Worm (Caenorhabditis elegans): ENCODE results near the gene kcc-3.
A peak's percentile ranks its signal among the peaks of the same experiment; 100 is the strongest.

The kcc-3 gene

ce11 chrII:7392052-7392694, 41.9 kb downstream of the kcc-3 start (continued):
- TF ChIP-seq lin-14 (GFP tag; optimal IDR thresholded peaks at IDR 0.05) (peak; percentile 87), lir-3 (tag; optimal IDR thresholded peaks at IDR 0.05; ENCODE audit: poor library complexity) (no peak), tbx-2 (tag; optimal IDR thresholded peaks at IDR 0.05) (peak; percentile 37), C16A3.4 (tag; optimal IDR thresholded peaks at IDR 0.05) (no peak), alr-1 (tag; optimal IDR thresholded peaks at IDR 0.05; ENCODE audit: borderline replicate concordance) (no peak), nhr-84 (tag; optimal IDR thresholded peaks at IDR 0.05) (no peak), swsn-7 (tag; optimal IDR thresholded peaks at IDR 0.05) (peak; percentile 33), nhr-47 (tag; optimal IDR thresholded peaks at IDR 0.05) (peak; percentile 36), tlp-1 (tag; optimal IDR thresholded peaks at IDR 0.05) (no peak), dsc-1 (tag; optimal IDR thresholded peaks at IDR 0.05) (no peak), dpl-1 (GFP tag; optimal IDR thresholded peaks at IDR 0.05) (peak in 2 of 3 experiments; percentile 1 to 3), nhr-20 (tag; optimal IDR thresholded peaks at IDR 0.05) (peak; percentile 66), nhr-28 (tag; optimal IDR thresholded peaks at IDR 0.05) (no peak), efl-3 (GFP tag; optimal IDR thresholded peaks at IDR 0.05) (no peak), nhr-11 (tag; optimal IDR thresholded peaks at IDR 0.05) (no peak), ceh-90 (tag; optimal IDR thresholded peaks at IDR 0.05) (no peak), C34B4.2 (tag; optimal IDR thresholded peaks at IDR 0.05) (no peak), ceh-8 (GFP tag; optimal IDR thresholded peaks at IDR 0.05) (no peak), Y116A8C.19 (tag; optimal IDR thresholded peaks at IDR 0.05; ENCODE audit: borderline replicate concordance) (no peak), pag-3 (tag; optimal IDR thresholded peaks at IDR 0.05; ENCODE audit: borderline replicate concordance, insufficient read depth) (no peak), hpl-2 (GFP tag; optimal IDR thresholded peaks at IDR 0.05) (no peak), vab-15 (tag; optimal IDR thresholded peaks at IDR 0.05) (no peak), lin-35 (GFP tag; optimal IDR thresholded peaks at IDR 0.05) (peak; percentile 34 to 44), efl-1 (optimal IDR thresholded peaks at IDR 0.05) (peak; percentile 42 to 62), efl-1 (GFP tag; optimal IDR thresholded peaks at IDR 0.05 in 1 of 2) (peak; percentile 12 to 93), nhr-237 (tag; optimal IDR thresholded peaks at IDR 0.05) (peak; percentile 53), lsy-2 (tag; optimal IDR thresholded peaks at IDR 0.05) (peak; percentile 6 to 69), fos-1 (tag; optimal IDR thresholded peaks at IDR 0.05) (no peak), ceh-63 (GFP tag; optimal IDR thresholded peaks at IDR 0.05) (no peak), mab-9 (GFP tag; IDR thresholded peaks at IDR 0.05) (no peak), fkh-8 (tag; optimal IDR thresholded peaks at IDR 0.05) (peak; percentile 52)

- peak; percentile 37 for TF ChIP-seq nhr-85 (tag)
- TF ChIP-seq fkh-8 (tag; optimal IDR thresholded peaks at IDR 0.05), result no peak
- TF ChIP-seq lin-14 (GFP tag; optimal IDR thresholded peaks at IDR 0.05), result peak; percentile 5
Observed at ce11 chrII:7390335-7390734, 43.7 kb downstream of the kcc-3 start.

- TF ChIP-seq nhr-20 (tag; optimal IDR thresholded peaks at IDR 0.05), result no peak
- TF ChIP-seq ceh-8 (GFP tag; optimal IDR thresholded peaks at IDR 0.05), result no peak
- TF ChIP-seq mab-9 (GFP tag; IDR thresholded peaks at IDR 0.05), result no peak
- TF ChIP-seq mdl-1 (tag; optimal IDR thresholded peaks at IDR 0.05), result no peak
- TF ChIP-seq nhr-19 (GFP tag; conservative IDR thresholded peaks at IDR 0.05), result no peak
- TF ChIP-seq nhr-237 (tag; optimal IDR thresholded peaks at IDR 0.05), result no peak
- TF ChIP-seq xbp-1 (tag; optimal IDR thresholded peaks at IDR 0.05), result no peak
- TF ChIP-seq unc-98 (GFP tag; IDR thresholded peaks at IDR 0.05), result no peak
- no peak for TF ChIP-seq ceh-82 (tag; optimal IDR thresholded peaks at IDR 0.05)
- TF ChIP-seq aha-1 (tag; optimal IDR thresholded peaks at IDR 0.05), result no peak
- no peak for TF ChIP-seq C16A3.4 (tag; optimal IDR thresholded peaks at IDR 0.05)
- TF ChIP-seq zag-1 (tag; optimal IDR thresholded peaks at IDR 0.05), result no peak
- no peak for TF ChIP-seq nhr-12 (tag; optimal IDR thresholded peaks at IDR 0.05)
Observed at ce11 chrII:7385442-7385841, 48.6 kb downstream of the kcc-3 start, which contains the start of gene sre-3. Gene sre-3, plus strand, starts transcription at chrII:7385742.

All from whole organism, L1 larva.